Worm (Caenorhabditis elegans): Measurements from ENCODE around the gene C45H4.18.

DNA sequence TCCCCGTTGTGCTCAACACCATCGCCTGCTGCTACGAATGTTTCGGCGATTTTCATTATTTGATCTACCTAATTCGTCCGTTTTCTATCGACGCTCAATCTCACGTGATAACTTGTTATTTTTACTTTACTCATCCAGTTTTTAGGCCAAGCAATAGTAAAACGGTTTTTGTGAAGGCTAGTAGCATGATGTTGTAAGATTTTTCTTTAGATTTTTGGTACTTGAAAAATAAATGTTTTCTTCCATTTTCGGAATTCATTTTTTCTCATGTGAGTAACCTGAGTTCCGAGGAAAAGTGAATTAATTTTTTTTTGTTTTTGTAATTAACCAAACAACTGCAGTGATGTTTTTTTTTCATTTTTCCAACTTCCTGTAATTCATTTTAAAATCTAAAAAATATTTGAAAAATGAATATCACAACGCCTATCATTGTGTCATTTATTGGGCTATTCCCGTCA is 2.0 kb downstream of the C45H4.18 start, which contains the start of gene srbc-17:
- TF ChIP-seq lir-3 (tag; optimal IDR thresholded peaks at IDR 0.05; ENCODE audit: poor library complexity) (no peak), zag-1 (tag; optimal IDR thresholded peaks at IDR 0.05) (no peak), skn-1 (tag; optimal IDR thresholded peaks at IDR 0.05) (no peak), nhr-77 (tag; optimal IDR thresholded peaks at IDR 0.05) (no peak), nhr-28 (tag; optimal IDR thresholded peaks at IDR 0.05) (no peak), mdl-1 (tag; optimal IDR thresholded peaks at IDR 0.05) (no peak), fkh-4 (tag; optimal IDR thresholded peaks at IDR 0.05; ENCODE audit: borderline replicate concordance) (no peak), nhr-11 (tag; optimal IDR thresholded peaks at IDR 0.05) (no peak), tbx-2 (tag; optimal IDR thresholded peaks at IDR 0.05) (no peak), egl-27 (tag; optimal IDR thresholded peaks at IDR 0.05) (no peak), aha-1 (tag; optimal IDR thresholded peaks at IDR 0.05) (no peak), lin-13 (GFP tag; optimal IDR thresholded peaks at IDR 0.05) (no peak), nhr-237 (tag; optimal IDR thresholded peaks at IDR 0.05) (no peak), swsn-7 (tag; optimal IDR thresholded peaks at IDR 0.05) (no peak)
